Worm (Caenorhabditis elegans) whole organism, midembryonic: ENCODE data around the gene txt-17.

ENCODE experiments used
- T22C8.4 ChIP-seq: fragments of 200-800 bp; sonication (Bioruptor generic); IDR thresholded peaks from 2 replicates; pipeline ENCODE4 v1.3.6; 2022; ENCODE audit warnings: missing genetic modification characterization, missing compliant biosample characterization
- flt-1 ChIP-seq: fragments of 200-800 bp; sonication (Bioruptor generic); IDR thresholded peaks from 2 replicates; pipeline ENCODE4 v1.3.6; 2022; ENCODE audit warnings: missing genetic modification characterization, missing compliant biosample characterization
- klf-2 ChIP-seq: fragments of 200-800 bp; sonication (Bioruptor generic); conservative IDR thresholded peaks from 2 replicates; pipeline ENCODE4 v1.3.6; 2022; ENCODE audit warnings: missing genetic modification reagents, missing genetic modification characterization, missing compliant biosample characterization
- ref-1 ChIP-seq: fragments of 200-800 bp; sonication (Bioruptor generic); conservative IDR thresholded peaks from 2 replicates; pipeline ENCODE4 v1.3.6; 2022; ENCODE audit warnings: missing genetic modification reagents, missing genetic modification characterization, missing compliant biosample characterization
- tab-1 ChIP-seq: fragments of 200-800 bp; sonication (Bioruptor generic); IDR thresholded peaks from 2 replicates; pipeline ENCODE4 v1.3.6; 2022; ENCODE audit warnings: missing genetic modification characterization, missing compliant biosample characterization
- ztf-29 ChIP-seq: fragments of 200-800 bp; sonication (Bioruptor generic); IDR thresholded peaks from 2 replicates; pipeline ENCODE4 v1.3.6; 2022; ENCODE audit warnings: missing genetic modification reagents, missing genetic modification characterization, missing compliant biosample characterization

DNA sequence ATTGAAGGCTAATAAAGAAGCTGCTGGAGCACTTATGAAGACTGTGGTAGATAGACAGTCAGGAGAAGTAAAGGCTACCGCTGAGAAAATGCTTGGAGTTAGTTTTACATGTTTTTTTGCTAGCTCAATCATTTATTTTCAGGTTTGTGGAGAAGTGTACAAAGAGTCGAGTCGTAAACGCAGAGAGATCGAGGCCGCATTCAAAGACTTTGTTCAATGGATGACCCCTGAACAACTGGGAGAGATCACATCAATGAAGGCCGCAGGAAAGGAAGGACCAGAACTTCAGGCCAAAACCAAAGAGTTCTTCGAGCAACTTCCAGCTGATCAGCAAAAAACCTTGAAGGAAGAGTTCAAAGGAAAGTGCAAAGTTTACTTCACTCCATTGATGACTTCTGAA lies 25.8 kb upstream of the txt-17 start:
- TF ChIP-seq tab-1 (GFP tag; lab: Robert Waterston, UW) (no peak), flt-1 (GFP tag; lab: Robert Waterston, UW) (no peak), T22C8.4 (GFP tag; lab: Robert Waterston, UW) (no peak), ztf-29 (GFP tag; lab: Robert Waterston, UW) (no peak), klf-2 (no peak), ref-1 (no peak)
